Worm (Caenorhabditis elegans) whole organism, L3 larva: ENCODE measurements around the gene ocr-2.

Experiments used
- ama-1 ChIP-seq: fragments of 150-350 bp; optimal IDR thresholded peaks from 2 replicates; lab custom pipeline; 2018
- ceh-28 ChIP-seq: fragments of 150-350 bp; optimal IDR thresholded peaks from 2 replicates; lab custom pipeline; 2014; ENCODE audit warnings: missing biosample characterization, missing genetic modification reagents, missing genetic modification characterization
- ceh-82 ChIP-seq: fragments of 150-350 bp; optimal IDR thresholded peaks from 2 replicates; lab custom pipeline; 2014; ENCODE audit warnings: missing biosample characterization, missing genetic modification characterization
- ceh-9 ChIP-seq: sonication (generic microtip); optimal IDR thresholded peaks from 2 replicates; lab custom pipeline; 2018; ENCODE audit warnings: missing biosample characterization, missing genetic modification characterization
- mdl-1 ChIP-seq: fragments of 150-350 bp; optimal IDR thresholded peaks from 2 replicates; lab custom pipeline; 2014; ENCODE audit warnings: missing biosample characterization, missing genetic modification characterization
- nhr-11 ChIP-seq: fragments of 150-350 bp; optimal IDR thresholded peaks from 2 replicates; lab custom pipeline; 2014; ENCODE audit warnings: missing biosample characterization, missing genetic modification characterization
- nhr-23 ChIP-seq: fragments of 150-350 bp; optimal IDR thresholded peaks from 2 replicates; lab custom pipeline; 2014; ENCODE audit warnings: missing biosample characterization, missing genetic modification reagents, missing genetic modification characterization
- nhr-237 ChIP-seq: fragments of 150-350 bp; optimal IDR thresholded peaks from 2 replicates; lab custom pipeline; 2014; ENCODE audit warnings: missing biosample characterization, missing genetic modification characterization
- pha-4 ChIP-seq: fragments of 150-350 bp; optimal IDR thresholded peaks from 2 replicates; lab custom pipeline; 2014; ENCODE audit warnings: missing biosample characterization, missing genetic modification reagents, missing genetic modification characterization
- pqm-1 ChIP-seq: fragments of 150-350 bp; optimal IDR thresholded peaks from 2 replicates; lab custom pipeline; 2017; ENCODE audit warnings: missing biosample characterization, missing genetic modification characterization, inconsistent platforms
- sea-2 ChIP-seq: fragments of 150-350 bp; sonication (generic microtip); optimal IDR thresholded peaks from 4 replicates; lab custom pipeline; 2014; ENCODE audit warnings: missing biosample characterization, missing genetic modification reagents, missing genetic modification characterization
- snpc-4 ChIP-seq: fragments of 150-350 bp; optimal IDR thresholded peaks from 2 replicates; lab custom pipeline; 2014; ENCODE audit warnings: missing biosample characterization, missing genetic modification characterization
- zag-1 ChIP-seq: fragments of 150-350 bp; optimal IDR thresholded peaks from 2 replicates; lab custom pipeline; 2014; ENCODE audit warnings: missing biosample characterization, missing genetic modification characterization

ce11 chrIV:8229523-8229922 lies 9.6 kb upstream of the ocr-2 start:
- TF ChIP-seq pqm-1 (peak; percentile 87), ceh-28 (tag; lab: Kevin White, UChicago) (no peak), ama-1 (lab: Kevin White, UChicago) (no peak), mdl-1 (tag; lab: Kevin White, UChicago) (peak; percentile 1), nhr-23 (no peak), snpc-4 (peak; percentile 6), ceh-9 (tag; lab: Kevin White, UChicago) (no peak), zag-1 (tag; lab: Kevin White, UChicago) (no peak), ceh-82 (no peak), pha-4 (tag; lab: Kevin White, UChicago) (peak; percentile 90), nhr-11 (tag; lab: Kevin White, UChicago) (no peak), nhr-237 (tag; lab: Kevin White, UChicago) (no peak), sea-2 (GFP tag; lab: Kevin White, UChicago) (no peak)
